Worm (Caenorhabditis elegans) whole organism, L2 larva: ENCODE measurements around the gene fbxa-104.

ENCODE experiments used
- C34F6.9 ChIP-seq: fragments of 150-350 bp; optimal IDR thresholded peaks from 2 replicates; lab custom pipeline; 2014; ENCODE audit warnings: missing biosample characterization, missing genetic modification characterization
- nhr-237 ChIP-seq: fragments of 150-350 bp; optimal IDR thresholded peaks from 2 replicates; lab custom pipeline; 2014; ENCODE audit warnings: missing biosample characterization, missing genetic modification characterization
- unc-39 ChIP-seq: fragments of 150-350 bp; optimal IDR thresholded peaks from 2 replicates; lab custom pipeline; 2014; ENCODE audit warnings: missing biosample characterization, missing genetic modification characterization

- TF ChIP-seq unc-39 (tag; lab: Kevin White, UChicago) (no peak), nhr-237 (tag; lab: Kevin White, UChicago) (no peak), C34F6.9 (tag; lab: Kevin White, UChicago) (no peak)
Measured at ce11 chrV:15425368-15426091, 2.0 kb upstream of the fbxa-104 start, which contains the start of gene Y36E3A.2.
